Fruit fly (Drosophila melanogaster) whole organism, embryonic: ENCODE results near the gene arg.

ENCODE experiments used
- CG10147 ChIP-seq: fragments of 200-800 bp; sonication (Bioruptor generic); optimal IDR thresholded peaks from 2 replicates; lab custom pipeline; 2019; ENCODE audit warnings: missing biosample characterization, mild to moderate bottlenecking, missing genetic modification characterization, moderate library complexity
- CG10274 ChIP-seq: fragments of 200-800 bp; sonication (Bioruptor generic); optimal IDR thresholded peaks from 3 replicates; lab custom pipeline; 2017; ENCODE audit warnings: missing biosample characterization, mild to moderate bottlenecking, missing genetic modification characterization
- CG10979 ChIP-seq: fragments of 200-800 bp; sonication (Bioruptor generic); optimal IDR thresholded peaks from 2 replicates; lab custom pipeline; 2018; ENCODE audit warnings: missing biosample characterization, mild to moderate bottlenecking, missing genetic modification characterization, moderate library complexity
- CG11093 ChIP-seq: fragments of 200-800 bp; sonication (Bioruptor generic); IDR thresholded peaks from 3 replicates; pipeline ENCODE4 v1.3.6; 2022; ENCODE audit warnings: missing biosample characterization, missing genetic modification characterization
- CG12942 ChIP-seq: fragments of 200-800 bp; sonication (Bioruptor generic); optimal IDR thresholded peaks from 3 replicates; lab custom pipeline; 2016; ENCODE audit warnings: missing biosample characterization, missing genetic modification characterization
- CG13775 ChIP-seq: fragments of 200-800 bp; sonication (Bioruptor generic); optimal IDR thresholded peaks from 3 replicates; lab custom pipeline; 2017; ENCODE audit warnings: missing biosample characterization, mild to moderate bottlenecking, missing genetic modification characterization
- CG13894 ChIP-seq: fragments of 200-800 bp; sonication (Bioruptor generic); optimal IDR thresholded peaks from 3 replicates; lab custom pipeline; 2018; ENCODE audit warnings: missing biosample characterization, mild to moderate bottlenecking, missing genetic modification characterization, moderate library complexity
- CG14050 ChIP-seq: fragments of 200-800 bp; sonication (Bioruptor generic); IDR thresholded peaks from 3 replicates; pipeline ENCODE4 v1.3.6; 2022; ENCODE audit warnings: missing biosample characterization, missing genetic modification characterization
- CG15479 ChIP-seq: fragments of 200-800 bp; sonication (Bioruptor generic); optimal IDR thresholded peaks from 3 replicates; lab custom pipeline; 2019; ENCODE audit warnings: missing biosample characterization, mild to moderate bottlenecking, missing genetic modification characterization, moderate library complexity
- CG15601 ChIP-seq: fragments of 200-800 bp; sonication (Bioruptor generic); optimal IDR thresholded peaks from 3 replicates; lab custom pipeline; 2019; ENCODE audit warnings: missing biosample characterization, mild to moderate bottlenecking, missing genetic modification characterization, moderate library complexity
- CG18476 ChIP-seq: fragments of 200-800 bp; sonication (Bioruptor generic); optimal IDR thresholded peaks from 2 replicates; lab custom pipeline; 2016; ENCODE audit warnings: missing biosample characterization, mild to moderate bottlenecking, missing genetic modification characterization
- CG31224 ChIP-seq: fragments of 200-800 bp; sonication (Bioruptor generic); IDR thresholded peaks from 2 replicates; pipeline ENCODE4 v1.3.6; 2022; ENCODE audit warnings: missing biosample characterization, missing genetic modification characterization
- CG42726 ChIP-seq: fragments of 200-800 bp; sonication (Bioruptor generic); IDR thresholded peaks from 2 replicates; pipeline ENCODE4 v1.3.6; 2022; ENCODE audit warnings: missing biosample characterization, missing genetic modification characterization; ENCODE audit not compliant: partially characterized antibody
- CG6175 ChIP-seq: fragments of 200-800 bp; sonication (Bioruptor generic); IDR thresholded peaks from 3 replicates; pipeline ENCODE4 v1.3.6; 2022; ENCODE audit warnings: missing biosample characterization, missing genetic modification characterization
- CG7786 ChIP-seq: fragments of 200-800 bp; sonication (Bioruptor generic); optimal IDR thresholded peaks from 2 replicates; lab custom pipeline; 2016; ENCODE audit warnings: missing biosample characterization, missing genetic modification characterization
- CG7987 ChIP-seq: fragments of 200-800 bp; sonication (Bioruptor generic); optimal IDR thresholded peaks from 2 replicates; lab custom pipeline; 2018; ENCODE audit warnings: missing biosample characterization, mild to moderate bottlenecking, missing genetic modification characterization, moderate library complexity
- CG8281 ChIP-seq: fragments of 200-800 bp; sonication (Bioruptor generic); optimal IDR thresholded peaks from 2 replicates; lab custom pipeline; 2018; ENCODE audit warnings: missing biosample characterization, mild to moderate bottlenecking, missing genetic modification characterization, moderate library complexity
- Eip74EF ChIP-seq, 2 experiments: fragments of 200-800 bp in 1 of 2; fragments of >200 bp in 1 of 2; sonication (Bioruptor generic) in 1 of 2; optimal IDR thresholded peaks; 2 replicates each; lab custom pipeline; 2017 to 2019; ENCODE audit warnings: missing biosample characterization in 2 of 2, missing genetic modification characterization in 2 of 2, mild to moderate bottlenecking in 1 of 2, moderate library complexity in 1 of 2
- Ets97D ChIP-seq: fragments of 200-800 bp; sonication (Bioruptor generic); optimal IDR thresholded peaks from 3 replicates; lab custom pipeline; 2016; ENCODE audit warnings: missing biosample characterization, missing genetic modification characterization
- Gsc ChIP-seq: fragments of 200-800 bp; sonication (Bioruptor generic); IDR thresholded peaks from 2 replicates; pipeline ENCODE4 v1.3.6; 2022; ENCODE audit warnings: missing biosample characterization, missing genetic modification characterization
- Gug ChIP-seq: fragments of 200-800 bp; sonication (Bioruptor generic); IDR thresholded peaks from 4 replicates; pipeline ENCODE4 v1.3.6; 2022; ENCODE audit warnings: missing biosample characterization, missing genetic modification characterization
- HLHmδ ChIP-seq: fragments of 200-800 bp; sonication (Bioruptor generic); optimal IDR thresholded peaks from 2 replicates; lab custom pipeline; 2018; ENCODE audit warnings: missing biosample characterization, mild to moderate bottlenecking, missing genetic modification characterization, moderate library complexity
- HmgD ChIP-seq: fragments of 200-800 bp; sonication (Bioruptor generic); optimal IDR thresholded peaks from 3 replicates; lab custom pipeline; 2016; ENCODE audit warnings: missing biosample characterization, missing genetic modification characterization
- Myb ChIP-seq: fragments of 200-800 bp; sonication (Bioruptor generic); optimal IDR thresholded peaks from 2 replicates; lab custom pipeline; 2016; ENCODE audit warnings: missing biosample characterization, missing genetic modification characterization
- Ssrp ChIP-seq: fragments of 200-800 bp; sonication (Bioruptor generic); optimal IDR thresholded peaks from 2 replicates; lab custom pipeline; 2018; ENCODE audit warnings: missing biosample characterization, mild to moderate bottlenecking, missing genetic modification characterization, moderate library complexity
- ash1 ChIP-seq: fragments of 200-800 bp; sonication (Bioruptor generic); optimal IDR thresholded peaks from 2 replicates; lab custom pipeline; 2018; ENCODE audit warnings: missing biosample characterization, mild to moderate bottlenecking, missing genetic modification characterization
- bbx ChIP-seq: fragments of 200-800 bp; sonication (Bioruptor generic); IDR thresholded peaks from 2 replicates; pipeline ENCODE4 v1.3.6; 2022; ENCODE audit warnings: missing biosample characterization, missing genetic modification characterization; ENCODE audit not compliant: partially characterized antibody
- chif ChIP-seq, 2 experiments: fragments of 200-800 bp; sonication (Bioruptor generic); optimal IDR thresholded peaks; 3 replicates each; lab custom pipeline; 2016; ENCODE audit warnings: missing biosample characterization in 2 of 2, missing genetic modification characterization in 2 of 2
- ci ChIP-seq: fragments of 200-800 bp; sonication (Bioruptor generic); IDR thresholded peaks from 3 replicates; pipeline ENCODE4 v1.3.6; 2022; ENCODE audit warnings: missing biosample characterization, missing genetic modification characterization
- corto ChIP-seq: fragments of 200-800 bp; sonication (Bioruptor generic); optimal IDR thresholded peaks from 2 replicates; lab custom pipeline; 2016; ENCODE audit warnings: missing biosample characterization, mild to moderate bottlenecking, missing genetic modification characterization, moderate library complexity
- cwo ChIP-seq: fragments of 200-800 bp; sonication (Bioruptor generic); optimal IDR thresholded peaks from 3 replicates; lab custom pipeline; 2017; ENCODE audit warnings: missing biosample characterization, missing genetic modification characterization, mild to moderate bottlenecking, moderate library complexity, missing genetic modification reagents
- en ChIP-seq: fragments of 200-800 bp; sonication (Bioruptor generic); optimal IDR thresholded peaks from 2 replicates; lab custom pipeline; 2016; ENCODE audit warnings: missing biosample characterization, missing genetic modification characterization
- eyg ChIP-seq: fragments of 200-800 bp; sonication (Bioruptor generic); optimal IDR thresholded peaks from 3 replicates; lab custom pipeline; 2016; ENCODE audit warnings: missing biosample characterization, missing genetic modification characterization
- fd64A ChIP-seq: fragments of 200-800 bp; sonication (Bioruptor generic); optimal IDR thresholded peaks from 3 replicates; lab custom pipeline; 2018; ENCODE audit warnings: missing biosample characterization, mild to moderate bottlenecking, missing genetic modification characterization
- gcm2 ChIP-seq: fragments of 200-800 bp; sonication (Bioruptor generic); optimal IDR thresholded peaks from 2 replicates; lab custom pipeline; 2016; ENCODE audit warnings: missing biosample characterization, missing genetic modification characterization
- gt ChIP-seq: fragments of 200-800 bp; sonication (Bioruptor generic); IDR thresholded peaks from 2 replicates; pipeline ENCODE4 v1.3.6; 2022; ENCODE audit warnings: missing biosample characterization, missing genetic modification characterization
- hbn ChIP-seq: fragments of 200-800 bp; sonication (Bioruptor generic); IDR thresholded peaks from 2 replicates; pipeline ENCODE4 v1.3.6; 2022; ENCODE audit warnings: missing biosample characterization, missing genetic modification characterization; ENCODE audit not compliant: partially characterized antibody
- inv ChIP-seq: fragments of 200-800 bp; sonication (Bioruptor generic); IDR thresholded peaks from 2 replicates; pipeline ENCODE4 v1.3.6; 2022; ENCODE audit warnings: missing biosample characterization, missing genetic modification characterization; ENCODE audit not compliant: partially characterized antibody
- pnt ChIP-seq: fragments of 200-800 bp; sonication (Bioruptor generic); optimal IDR thresholded peaks from 3 replicates; lab custom pipeline; 2016; ENCODE audit warnings: missing biosample characterization, missing genetic modification characterization
- schlank ChIP-seq: fragments of 200-800 bp; sonication (Bioruptor generic); optimal IDR thresholded peaks from 2 replicates; lab custom pipeline; 2018; ENCODE audit warnings: missing biosample characterization, mild to moderate bottlenecking, missing genetic modification characterization
- slbo ChIP-seq: fragments of 200-800 bp; sonication (Bioruptor generic); IDR thresholded peaks from 2 replicates; pipeline ENCODE4 v1.3.6; 2022; ENCODE audit warnings: missing biosample characterization, missing genetic modification characterization
- sna ChIP-seq: fragments of 200-800 bp; sonication (Bioruptor generic); IDR thresholded peaks from 2 replicates; pipeline ENCODE4 v1.3.6; 2022; ENCODE audit warnings: missing biosample characterization, missing genetic modification characterization; ENCODE audit not compliant: partially characterized antibody
- sob ChIP-seq: fragments of 200-800 bp; sonication (Bioruptor generic); IDR thresholded peaks from 2 replicates; pipeline ENCODE4 v1.3.6; 2022; ENCODE audit warnings: missing biosample characterization, missing genetic modification characterization
- sug ChIP-seq: fragments of 200-800 bp; optimal IDR thresholded peaks from 2 replicates; lab custom pipeline; 2019; ENCODE audit warnings: missing biosample characterization, mild to moderate bottlenecking, missing genetic modification characterization, moderate library complexity
- tna ChIP-seq: fragments of 200-800 bp; sonication (Bioruptor generic); IDR thresholded peaks from 2 replicates; pipeline ENCODE4 v1.3.6; 2022; ENCODE audit warnings: missing biosample characterization, missing genetic modification characterization; ENCODE audit not compliant: partially characterized antibody
- unpg ChIP-seq: fragments of 200-800 bp; sonication (Bioruptor generic); optimal IDR thresholded peaks from 3 replicates; lab custom pipeline; 2018; ENCODE audit warnings: missing biosample characterization, mild to moderate bottlenecking, missing genetic modification characterization, moderate library complexity
- vnd ChIP-seq: fragments of 200-800 bp; sonication (Bioruptor generic); IDR thresholded peaks from 3 replicates; pipeline ENCODE4 v1.3.6; 2022; ENCODE audit warnings: missing biosample characterization, missing genetic modification characterization; ENCODE audit not compliant: partially characterized antibody
- wek ChIP-seq: fragments of 200-800 bp; sonication (Bioruptor generic); optimal IDR thresholded peaks from 3 replicates; lab custom pipeline; 2018; ENCODE audit warnings: missing biosample characterization, mild to moderate bottlenecking, missing genetic modification characterization, moderate library complexity

The arg gene

DNA sequence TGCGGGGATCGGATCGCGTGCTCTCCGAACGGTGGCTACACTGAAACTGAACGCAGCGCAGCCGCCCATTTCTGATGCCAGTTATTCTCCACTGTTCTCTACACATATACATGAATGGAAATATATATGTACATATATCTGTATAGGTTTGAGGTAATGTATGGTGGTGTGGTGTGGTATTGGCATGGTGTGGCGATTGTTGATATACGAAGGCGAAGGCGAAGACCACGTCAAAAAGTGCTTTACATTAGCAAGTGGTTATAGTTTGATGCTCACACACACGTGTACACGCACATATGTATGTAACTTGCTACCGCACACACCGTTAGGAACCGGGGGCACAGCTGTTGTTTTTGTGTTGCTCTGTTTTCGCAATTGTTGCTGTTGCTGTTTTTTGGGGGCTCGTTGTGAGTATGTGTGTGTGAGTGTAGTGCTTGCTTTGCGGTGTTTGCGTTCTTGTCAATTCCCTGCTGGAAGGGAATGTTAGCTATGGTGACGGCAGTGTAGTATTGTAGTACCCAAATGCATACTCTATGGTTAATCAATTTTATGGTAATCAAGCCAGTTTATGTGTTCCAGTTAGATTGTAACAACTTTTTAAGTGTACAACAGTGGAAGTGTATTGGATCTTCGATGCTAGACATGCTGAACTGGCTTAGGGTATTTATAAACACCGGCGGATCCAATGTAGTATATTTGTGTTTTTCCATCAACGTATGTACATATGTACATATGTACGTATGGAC lies 15.6 kb upstream of the arg start, which contains the start of gene CG17896 (continued):
- TF ChIP-seq schlank (tag; lab: Kevin White, UChicago) (peak; percentile 99), CG13894 (peak; percentile 97), pnt (peak; percentile 98), Gug (GFP tag; lab: Robert Waterston, UW) (peak; percentile 99), CG7786 (GFP tag; lab: Kevin White, UChicago) (peak; percentile 99), chif (GFP tag; optimal IDR thresholded peaks at IDR 0.05; lab: Kevin White, UChicago) (peak; percentile 97 to 98), wek (GFP tag; lab: Kevin White, UChicago) (peak; percentile 84), unpg (peak; percentile 97), Ets97D (GFP tag; lab: Kevin White, UChicago) (peak; percentile 93), CG14050 (GFP tag; lab: Robert Waterston, UW) (peak; percentile 95), gt (GFP tag; lab: Robert Waterston, UW) (peak; percentile 79; the same call in 1 of the 2 replicates), fd64A (peak; percentile 89), CG11093 (GFP tag; lab: Robert Waterston, UW) (peak; percentile 95), HLHmδ (GFP tag; lab: Kevin White, UChicago) (no peak), bbx (GFP tag; lab: Robert Waterston, UW) (no peak), Gsc (GFP tag; lab: Robert Waterston, UW) (peak; percentile 89), sob (GFP tag; lab: Robert Waterston, UW) (peak; percentile 99), sug (tag; lab: Kevin White, UChicago) (peak; percentile 93), CG10979 (tag; lab: Kevin White, UChicago) (peak; percentile 90), CG15601 (tag; lab: Kevin White, UChicago) (peak; percentile 88), gcm2 (GFP tag; lab: Kevin White, UChicago) (peak; percentile 89), CG8281 (tag; lab: Kevin White, UChicago) (peak; percentile 85), CG6175 (peak; percentile 98), CG7987 (GFP tag; lab: Kevin White, UChicago) (peak; percentile 95), slbo (peak; percentile 100), ash1 (GFP tag; lab: Kevin White, UChicago) (peak; percentile 93), eyg (peak; percentile 97), tna (GFP tag; lab: Robert Waterston, UW) (no peak), Ssrp (tag; lab: Kevin White, UChicago) (peak; percentile 92), ci (GFP tag; lab: Robert Waterston, UW) (peak; percentile 97), inv (GFP tag; lab: Robert Waterston, UW) (no peak), CG42726 (GFP tag; lab: Robert Waterston, UW) (no peak), en (GFP tag; lab: Kevin White, UChicago) (peak; percentile 96), CG10147 (GFP tag; lab: Kevin White, UChicago) (peak; percentile 98), CG10274 (GFP tag; lab: Kevin White, UChicago) (peak; percentile 94), Eip74EF (GFP tag; optimal IDR thresholded peaks at IDR 0.05; lab: Kevin White, UChicago) (peak in 1 of 2 experiments; percentile 87), CG13775 (GFP tag; lab: Kevin White, UChicago) (peak; percentile 96), hbn (GFP tag; lab: Robert Waterston, UW) (no peak), cwo (GFP tag; lab: Kevin White, UChicago) (peak; percentile 96), CG12942 (GFP tag; lab: Kevin White, UChicago) (peak; percentile 97), CG31224 (GFP tag; lab: Robert Waterston, UW) (peak; percentile 98), vnd (GFP tag; lab: Robert Waterston, UW) (no peak), CG18476 (peak; percentile 95), HmgD (peak; percentile 98), corto (GFP tag; lab: Kevin White, UChicago) (peak; percentile 92), sna (GFP tag; lab: Robert Waterston, UW) (no peak), CG15479 (GFP tag; lab: Kevin White, UChicago) (no peak), Myb (peak; percentile 94)
